Worm (Caenorhabditis elegans) whole organism, midembryonic: ENCODE measurements around the gene Y37H2A.11.

ENCODE experiments used
- T22C8.4 ChIP-seq: fragments of 200-800 bp; sonication (Bioruptor generic); IDR thresholded peaks from 2 replicates; pipeline ENCODE4 v1.3.6; 2022; ENCODE audit warnings: missing genetic modification characterization, missing compliant biosample characterization
- cog-1 ChIP-seq: sonication (generic microtip); optimal IDR thresholded peaks from 2 replicates; lab custom pipeline; 2016; ENCODE audit warnings: missing genetic modification characterization, missing compliant biosample characterization
- flt-1 ChIP-seq: fragments of 200-800 bp; sonication (Bioruptor generic); IDR thresholded peaks from 2 replicates; pipeline ENCODE4 v1.3.6; 2022; ENCODE audit warnings: missing genetic modification characterization, missing compliant biosample characterization
- klf-2 ChIP-seq: fragments of 200-800 bp; sonication (Bioruptor generic); conservative IDR thresholded peaks from 2 replicates; pipeline ENCODE4 v1.3.6; 2022; ENCODE audit warnings: missing genetic modification reagents, missing genetic modification characterization, missing compliant biosample characterization
- med-1 ChIP-seq: sonication (generic microtip); optimal IDR thresholded peaks from 2 replicates; lab custom pipeline; 2017; ENCODE audit warnings: missing genetic modification characterization, mild to moderate bottlenecking, missing compliant biosample characterization, antibody characterized with exemption, missing genetic modification reagents; ENCODE audit not compliant: insufficient read depth
- ref-1 ChIP-seq: fragments of 200-800 bp; sonication (Bioruptor generic); conservative IDR thresholded peaks from 2 replicates; pipeline ENCODE4 v1.3.6; 2022; ENCODE audit warnings: missing genetic modification reagents, missing genetic modification characterization, missing compliant biosample characterization
- tab-1 ChIP-seq: fragments of 200-800 bp; sonication (Bioruptor generic); IDR thresholded peaks from 2 replicates; pipeline ENCODE4 v1.3.6; 2022; ENCODE audit warnings: missing genetic modification characterization, missing compliant biosample characterization

ce11 chrV:18179663-18180062 is 38.4 kb downstream of the Y37H2A.11 start, which contains the start of gene C31G12.1:
- TF ChIP-seq flt-1 (GFP tag; lab: Robert Waterston, UW) (no peak), tab-1 (GFP tag; lab: Robert Waterston, UW) (no peak), T22C8.4 (GFP tag; lab: Robert Waterston, UW) (no peak), ref-1 (GFP tag; lab: Robert Waterston, UW) (no peak), cog-1 (tag; lab: Kevin White, UChicago) (no peak), med-1 (GFP tag; lab: Kevin White, UChicago) (no peak), klf-2 (GFP tag; lab: Robert Waterston, UW) (no peak)
